Worm (Caenorhabditis elegans) whole organism, L4 larva: Measurements from ENCODE around the gene C41C4.9.

ENCODE experiments used
- D1046.2 ChIP-seq: fragments of 200-800 bp; sonication (Bioruptor generic); IDR thresholded peaks from 2 replicates; pipeline ENCODE4 v1.3.6; 2022; ENCODE audit warnings: missing genetic modification characterization, missing compliant biosample characterization
- F10B5.3 ChIP-seq: sonication (generic microtip); optimal IDR thresholded peaks from 2 replicates; lab custom pipeline; 2016; ENCODE audit warnings: mild to moderate bottlenecking, missing genetic modification characterization, missing compliant biosample characterization
- F44E2.7 ChIP-seq: fragments of 200-800 bp; sonication (Bioruptor generic); IDR thresholded peaks from 2 replicates; pipeline ENCODE4 v2.1.2; 2022; ENCODE audit warnings: missing genetic modification characterization, missing compliant biosample characterization
- F49E8.2 ChIP-seq: sonication (generic microtip); optimal IDR thresholded peaks from 2 replicates; lab custom pipeline; 2016; ENCODE audit warnings: missing compliant biosample characterization, mild to moderate bottlenecking, missing genetic modification characterization, borderline replicate concordance
- T20F7.1 ChIP-seq: fragments of 200-800 bp; sonication (Bioruptor generic); optimal IDR thresholded peaks from 2 replicates; lab custom pipeline; 2018; ENCODE audit warnings: mild to moderate bottlenecking, missing genetic modification characterization, missing compliant biosample characterization
- T26A8.4 ChIP-seq: fragments of 200-800 bp; sonication (Bioruptor generic); IDR thresholded peaks from 2 replicates; pipeline ENCODE4 v1.3.6; 2022; ENCODE audit warnings: missing genetic modification characterization, missing compliant biosample characterization
- Y105C5A.15 ChIP-seq: fragments of 200-800 bp; sonication (Bioruptor generic); IDR thresholded peaks from 2 replicates; pipeline ENCODE4 v1.3.6; 2022; ENCODE audit warnings: missing genetic modification characterization, missing compliant biosample characterization
- Y48G9A.11 ChIP-seq: fragments of 200-800 bp; sonication (Bioruptor generic); IDR thresholded peaks from 2 replicates; pipeline ENCODE4 v1.3.6; 2022; ENCODE audit warnings: missing genetic modification reagents, missing genetic modification characterization, missing compliant biosample characterization
- Y75B8A.6 ChIP-seq: fragments of 200-800 bp; sonication (Bioruptor generic); IDR thresholded peaks from 2 replicates; pipeline ENCODE4 v1.3.6; 2022; ENCODE audit warnings: missing genetic modification reagents, missing genetic modification characterization, missing compliant biosample characterization
- ZK337.2 ChIP-seq: fragments of 200-800 bp; sonication (Bioruptor generic); IDR thresholded peaks from 2 replicates; pipeline ENCODE4 v1.3.6; 2022; ENCODE audit warnings: missing genetic modification reagents, missing genetic modification characterization, missing compliant biosample characterization
- aha-1 ChIP-seq: fragments of 150-350 bp; peaks from one replicate; lab custom pipeline; 2014; ENCODE audit warnings: missing biosample characterization, missing genetic modification characterization
- ceh-28 ChIP-seq: fragments of 150-350 bp; optimal IDR thresholded peaks from 2 replicates; lab custom pipeline; 2014; ENCODE audit warnings: missing biosample characterization, missing genetic modification reagents, missing genetic modification characterization
- ceh-32 ChIP-seq: sonication (generic microtip); optimal IDR thresholded peaks from 2 replicates; lab custom pipeline; 2016; ENCODE audit warnings: mild to moderate bottlenecking, missing genetic modification characterization, missing compliant biosample characterization; ENCODE audit not compliant: poor library complexity
- ceh-44 ChIP-seq: fragments of 200-800 bp; sonication (Bioruptor generic); IDR thresholded peaks from 2 replicates; pipeline ENCODE4 v1.3.6; 2022; ENCODE audit warnings: missing genetic modification reagents, missing genetic modification characterization, missing compliant biosample characterization
- ces-1 ChIP-seq: fragments of 150-350 bp; sonication (generic microtip); optimal IDR thresholded peaks from 4 replicates; lab custom pipeline; 2014; ENCODE audit warnings: missing biosample characterization, missing genetic modification reagents, missing genetic modification characterization
- ctbp-1 ChIP-seq: fragments of 200-800 bp; sonication (Bioruptor generic); IDR thresholded peaks from 2 replicates; pipeline ENCODE4 v1.3.6; 2022; ENCODE audit warnings: missing genetic modification reagents, missing genetic modification characterization, missing compliant biosample characterization
- daf-12 ChIP-seq: fragments of 150-350 bp; optimal IDR thresholded peaks from 2 replicates; lab custom pipeline; 2014; ENCODE audit warnings: missing biosample characterization, missing genetic modification reagents, missing genetic modification characterization
- daf-16 ChIP-seq, 3 experiments: sonication (generic microtip); optimal IDR thresholded peaks; 2 replicates each; lab custom pipeline; 2016 to 2017; ENCODE audit warnings: missing genetic modification characterization in 3 of 3, missing genetic modification reagents in 3 of 3, mild to moderate bottlenecking in 2 of 3, missing compliant biosample characterization in 2 of 3, missing biosample characterization in 1 of 3, moderate library complexity in 1 of 3
- daf-19 ChIP-seq: fragments of 200-800 bp; sonication (Bioruptor generic); conservative IDR thresholded peaks from 2 replicates; pipeline ENCODE4 v1.3.6; 2022; ENCODE audit warnings: missing genetic modification characterization, missing compliant biosample characterization
- dpl-1 ChIP-seq: fragments of 150-350 bp; optimal IDR thresholded peaks from 2 replicates; lab custom pipeline; 2014; ENCODE audit warnings: missing biosample characterization, missing genetic modification reagents, missing genetic modification characterization
- duxl-1 ChIP-seq: sonication (generic microtip); optimal IDR thresholded peaks from 2 replicates; lab custom pipeline; 2016; ENCODE audit warnings: mild to moderate bottlenecking, missing genetic modification characterization, moderate library complexity, missing compliant biosample characterization; ENCODE audit not compliant: poor library complexity
- gei-8 ChIP-seq: fragments of 200-800 bp; sonication (Bioruptor generic); optimal IDR thresholded peaks from 2 replicates; lab custom pipeline; 2018; ENCODE audit warnings: mild to moderate bottlenecking, missing genetic modification characterization, missing compliant biosample characterization
- hif-1 ChIP-seq, 2 experiments: sonication (generic microtip); optimal IDR thresholded peaks; 2 replicates each; lab custom pipeline; 2016 to 2017; ENCODE audit warnings: missing compliant biosample characterization in 2 of 2, missing genetic modification characterization in 2 of 2, missing genetic modification reagents in 2 of 2, missing genotype in 2 of 2, mild to moderate bottlenecking in 1 of 2
- hlh-30 ChIP-seq: sonication (generic microtip); optimal IDR thresholded peaks from 2 replicates; lab custom pipeline; 2017; ENCODE audit warnings: antibody characterized with exemption, mild to moderate bottlenecking, missing genetic modification characterization, missing compliant biosample characterization; ENCODE audit not compliant: insufficient read depth
- hmg-1.1 ChIP-seq: fragments of 200-800 bp; sonication (Bioruptor generic); IDR thresholded peaks from 2 replicates; pipeline ENCODE4 v1.3.6; 2022; ENCODE audit warnings: missing genetic modification reagents, missing genetic modification characterization, missing compliant biosample characterization
- lim-7 ChIP-seq: fragments of 200-800 bp; sonication (Bioruptor generic); IDR thresholded peaks from 2 replicates; pipeline ENCODE4 v1.3.6; 2022; ENCODE audit warnings: missing genetic modification characterization, missing compliant biosample characterization
- lin-13 ChIP-seq: fragments of 150-350 bp; optimal IDR thresholded peaks from 2 replicates; lab custom pipeline; 2014; ENCODE audit warnings: missing biosample characterization, missing genetic modification reagents, missing genetic modification characterization
- lin-15B ChIP-seq: fragments of 150-350 bp; sonication (generic microtip); optimal IDR thresholded peaks from 3 replicates; lab custom pipeline; 2014; ENCODE audit warnings: missing biosample characterization, missing genetic modification characterization
- lin-38 ChIP-seq: fragments of 200-800 bp; sonication (Bioruptor generic); IDR thresholded peaks from 2 replicates; pipeline ENCODE4 v1.3.6; 2022; ENCODE audit warnings: missing genetic modification reagents, missing genetic modification characterization, missing compliant biosample characterization
- lin-39 ChIP-seq: fragments of 150-350 bp; optimal IDR thresholded peaks from 2 replicates; lab custom pipeline; 2014; ENCODE audit warnings: missing biosample characterization, missing genetic modification reagents, missing genetic modification characterization
- lsy-2 ChIP-seq, 2 experiments: fragments of 150-350 bp in 1 of 2; sonication (generic microtip) in 1 of 2; optimal IDR thresholded peaks; 2 replicates each; lab custom pipeline; 2014 to 2017; ENCODE audit warnings: missing biosample characterization in 2 of 2, missing genetic modification characterization in 2 of 2
- mep-1 ChIP-seq: fragments of 150-350 bp; sonication (generic microtip); optimal IDR thresholded peaks from 3 replicates; lab custom pipeline; 2014; ENCODE audit warnings: missing biosample characterization, missing genetic modification characterization
- mes-2 ChIP-seq: sonication (generic microtip); optimal IDR thresholded peaks from 2 replicates; lab custom pipeline; 2016; ENCODE audit warnings: missing genotype, mild to moderate bottlenecking, missing genetic modification characterization, missing compliant biosample characterization; ENCODE audit not compliant: poor library complexity, severe bottlenecking
- mxl-3 ChIP-seq: fragments of 200-800 bp; sonication (Bioruptor generic); optimal IDR thresholded peaks from 2 replicates; lab custom pipeline; 2018; ENCODE audit warnings: mild to moderate bottlenecking, missing genetic modification characterization, missing compliant biosample characterization
- nhr-10 ChIP-seq: fragments of 150-350 bp; optimal IDR thresholded peaks from 2 replicates; lab custom pipeline; 2014; ENCODE audit warnings: missing biosample characterization, missing genetic modification characterization
- nhr-102 ChIP-seq: sonication (generic microtip); optimal IDR thresholded peaks from 2 replicates; lab custom pipeline; 2016; ENCODE audit warnings: mild to moderate bottlenecking, missing genetic modification characterization, moderate library complexity, missing compliant biosample characterization
- nhr-11 ChIP-seq: fragments of 150-350 bp; optimal IDR thresholded peaks from 2 replicates; lab custom pipeline; 2014; ENCODE audit warnings: missing biosample characterization, missing genetic modification characterization
- nhr-25 ChIP-seq: sonication (generic microtip); optimal IDR thresholded peaks from 2 replicates; lab custom pipeline; 2017; ENCODE audit warnings: missing genetic modification characterization, mild to moderate bottlenecking, missing compliant biosample characterization, antibody characterized with exemption, moderate library complexity, borderline replicate concordance; ENCODE audit not compliant: insufficient read depth
- nhr-48 ChIP-seq: sonication (generic microtip); optimal IDR thresholded peaks from 2 replicates; lab custom pipeline; 2016; ENCODE audit warnings: mild to moderate bottlenecking, missing genetic modification characterization, missing compliant biosample characterization
- nhr-76 ChIP-seq: fragments of 150-350 bp; optimal IDR thresholded peaks from 2 replicates; lab custom pipeline; 2014; ENCODE audit warnings: missing biosample characterization, missing genetic modification characterization
- pqm-1 ChIP-seq: sonication (generic microtip); optimal IDR thresholded peaks from 2 replicates; lab custom pipeline; 2017; ENCODE audit warnings: missing biosample characterization, missing genetic modification characterization
- saeg-2 ChIP-seq: fragments of 200-800 bp; sonication (Bioruptor generic); IDR thresholded peaks from 2 replicates; pipeline ENCODE4 v1.3.6; 2022; ENCODE audit warnings: missing genetic modification reagents, missing genetic modification characterization, missing compliant biosample characterization
- sdz-12 ChIP-seq: fragments of 200-800 bp; sonication (Bioruptor generic); optimal IDR thresholded peaks from 2 replicates; lab custom pipeline; 2018; ENCODE audit warnings: mild to moderate bottlenecking, missing genetic modification characterization, missing compliant biosample characterization
- set-16 ChIP-seq: fragments of 200-800 bp; sonication (Bioruptor generic); IDR thresholded peaks from 2 replicates; pipeline ENCODE4 v1.3.6; 2022; ENCODE audit warnings: missing genetic modification reagents, missing genetic modification characterization, missing compliant biosample characterization
- skn-1 ChIP-seq: fragments of 150-350 bp; optimal IDR thresholded peaks from 2 replicates; lab custom pipeline; 2014; ENCODE audit warnings: missing biosample characterization, missing genetic modification characterization
- spr-1 ChIP-seq: sonication (generic microtip); optimal IDR thresholded peaks from 2 replicates; lab custom pipeline; 2016; ENCODE audit warnings: mild to moderate bottlenecking, missing genetic modification characterization, missing compliant biosample characterization
- tag-97 ChIP-seq: fragments of 200-800 bp; sonication (Bioruptor generic); IDR thresholded peaks from 2 replicates; pipeline ENCODE4 v1.3.6; 2022; ENCODE audit warnings: missing genetic modification characterization, missing compliant biosample characterization
- tra-1 ChIP-seq: fragments of 200-800 bp; sonication (Bioruptor generic); IDR thresholded peaks from 2 replicates; pipeline ENCODE4 v1.3.6; 2022; ENCODE audit warnings: missing genetic modification reagents, missing genetic modification characterization, missing compliant biosample characterization
- zfp-2 ChIP-seq: sonication (generic microtip); optimal IDR thresholded peaks from 2 replicates; lab custom pipeline; 2016; ENCODE audit warnings: mild to moderate bottlenecking, missing genetic modification characterization, missing compliant biosample characterization
- zip-11 ChIP-seq: fragments of 200-800 bp; sonication (Bioruptor generic); IDR thresholded peaks from 2 replicates; pipeline ENCODE4 v1.3.6; 2022; ENCODE audit warnings: missing genetic modification characterization, missing compliant biosample characterization
- zip-2 ChIP-seq: fragments of 150-350 bp; optimal IDR thresholded peaks from 2 replicates; lab custom pipeline; 2014; ENCODE audit warnings: missing biosample characterization, missing genetic modification characterization

The C41C4.9 gene

ce11 chrII:8124867-8125266, 17.4 kb downstream of the C41C4.9 start, which contains the start of gene ire-1 (continued):
- TF ChIP-seq lin-13 (peak; percentile 42), hmg-1.1 (GFP tag; lab: Robert Waterston, UW) (peak; percentile 38; the same call in 1 of the 2 replicates), pqm-1 (peak; percentile 23), nhr-25 (tag; lab: Kevin White, UChicago) (no peak), F49E8.2 (tag; lab: Kevin White, UChicago) (no peak), nhr-48 (tag; lab: Kevin White, UChicago) (no peak), lin-38 (peak; percentile 54), mep-1 (peak; percentile 70), Y48G9A.11 (GFP tag; lab: Robert Waterston, UW) (no peak), daf-16 (GFP tag; optimal IDR thresholded peaks at IDR 0.05; lab: Kevin White, UChicago) (no peak), daf-16 (tag; optimal IDR thresholded peaks at IDR 0.05; lab: Kevin White, UChicago) (peak; percentile 57), lin-39 (no peak), nhr-11 (tag; lab: Kevin White, UChicago) (no peak), daf-19 (GFP tag; lab: Robert Waterston, UW) (0 out of 2 replicates have a peak, but pooled peaks have one; percentile 17), zfp-2 (no peak), mxl-3 (GFP tag; lab: Kevin White, UChicago) (peak; percentile 15), hlh-30 (peak; percentile 42), ceh-44 (GFP tag; lab: Robert Waterston, UW) (no peak), saeg-2 (no peak), set-16 (no peak), lsy-2 (tag; optimal IDR thresholded peaks at IDR 0.05; lab: Kevin White, UChicago) (peak; percentile 90 to 99), ces-1 (GFP tag; lab: Kevin White, UChicago) (no peak), nhr-10 (no peak), daf-12 (tag; lab: Kevin White, UChicago) (no peak), tra-1 (no peak), ctbp-1 (no peak), duxl-1 (no peak), zip-2 (no peak), tag-97 (no peak), F44E2.7 (no peak), ceh-28 (tag; lab: Kevin White, UChicago) (no peak), zip-11 (no peak), ZK337.2 (GFP tag; lab: Robert Waterston, UW) (no peak), T20F7.1 (GFP tag; lab: Kevin White, UChicago) (peak; percentile 47), Y105C5A.15 (GFP tag; lab: Robert Waterston, UW) (no peak), aha-1 (tag; lab: Kevin White, UChicago) (no peak), T26A8.4 (GFP tag; lab: Robert Waterston, UW) (no peak), skn-1 (no peak), nhr-76 (no peak), lin-15B (tag; lab: Kevin White, UChicago) (no peak), dpl-1 (GFP tag; lab: Kevin White, UChicago) (peak; percentile 69), Y75B8A.6 (GFP tag; lab: Robert Waterston, UW) (no peak), sdz-12 (GFP tag; lab: Kevin White, UChicago) (no peak), nhr-102 (tag; lab: Kevin White, UChicago) (no peak), D1046.2 (GFP tag; lab: Robert Waterston, UW) (no peak), ceh-32 (tag; lab: Kevin White, UChicago) (no peak), spr-1 (tag; lab: Kevin White, UChicago) (no peak), gei-8 (GFP tag; lab: Kevin White, UChicago) (no peak), hif-1 (tag; optimal IDR thresholded peaks at IDR 0.05; lab: Kevin White, UChicago) (peak in 1 of 2 experiments; percentile 31), mes-2 (tag; lab: Kevin White, UChicago) (peak; percentile 75), F10B5.3 (tag; lab: Kevin White, UChicago) (no peak), lim-7 (GFP tag; lab: Robert Waterston, UW) (no peak)
